Worm (Caenorhabditis elegans) whole organism, L1 larva: ENCODE results near the gene Y54F10BM.21.

ENCODE experiments used
- fkh-10 ChIP-seq: sonication (generic microtip); optimal IDR thresholded peaks from 2 replicates; lab custom pipeline; 2017; ENCODE audit warnings: missing biosample characterization, missing genetic modification reagents, missing genetic modification characterization
- nhr-11 ChIP-seq: fragments of 150-350 bp; optimal IDR thresholded peaks from 2 replicates; lab custom pipeline; 2014; ENCODE audit warnings: missing biosample characterization, missing genetic modification characterization

DNA sequence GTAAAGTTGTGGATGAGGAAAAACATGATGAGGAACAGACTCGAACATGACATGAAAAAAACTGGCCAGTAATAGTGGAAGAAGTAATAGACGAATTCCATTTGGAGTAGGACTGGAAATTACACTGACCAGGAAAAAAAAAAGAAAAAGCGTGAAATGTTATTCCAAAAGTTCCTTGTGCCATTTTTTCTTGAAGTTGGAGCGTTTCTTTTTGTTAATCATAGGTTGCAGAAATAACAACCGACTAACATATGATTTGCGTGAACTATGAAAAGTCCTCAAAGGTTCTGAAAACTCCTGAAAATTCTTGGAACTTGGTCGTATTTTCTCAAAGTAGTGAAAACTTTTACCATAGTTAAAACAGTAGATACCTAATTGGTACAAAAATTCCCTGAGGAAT, 31.2 kb upstream of the Y54F10BM.21 start, which contains the start of gene srd-67:
- TF ChIP-seq fkh-10 (no peak), nhr-11 (tag; lab: Kevin White, UChicago) (no peak)
